Fruit fly (Drosophila melanogaster) whole organism, wandering third instar larva: ENCODE data around the gene Akh.

Source experiments
- Abd-B ChIP-seq: fragments of >200 bp; optimal IDR thresholded peaks from 2 replicates; lab custom pipeline; 2017; ENCODE audit warnings: missing biosample characterization, missing genetic modification characterization
- CG9705 ChIP-seq: fragments of 200-800 bp; sonication (Bioruptor generic); optimal IDR thresholded peaks from 2 replicates; lab custom pipeline; 2018; ENCODE audit warnings: missing biosample characterization, mild to moderate bottlenecking, missing genetic modification characterization
- OdsH ChIP-seq: fragments of 200-800 bp; sonication (Bioruptor generic); optimal IDR thresholded peaks from 2 replicates; lab custom pipeline; 2016; ENCODE audit warnings: missing biosample characterization, mild to moderate bottlenecking, missing genetic modification characterization
- Sp1 ChIP-seq: fragments of 200-800 bp; sonication (Bioruptor generic); optimal IDR thresholded peaks from 3 replicates; lab custom pipeline; 2019; ENCODE audit warnings: missing biosample characterization, mild to moderate bottlenecking, missing genetic modification characterization, moderate library complexity
- brk ChIP-seq: fragments of 200-800 bp; sonication (Bioruptor generic); optimal IDR thresholded peaks from 2 replicates; lab custom pipeline; 2016; ENCODE audit warnings: missing biosample characterization, mild to moderate bottlenecking, missing genetic modification characterization
- fru ChIP-seq: fragments of 200-800 bp; sonication (Bioruptor generic); optimal IDR thresholded peaks from 3 replicates; lab custom pipeline; 2016; ENCODE audit warnings: missing biosample characterization, mild to moderate bottlenecking, missing genetic modification characterization
- lola ChIP-seq: fragments of >200 bp; optimal IDR thresholded peaks from 2 replicates; lab custom pipeline; 2017; ENCODE audit warnings: missing biosample characterization, missing genetic modification characterization
- pan ChIP-seq: fragments of >200 bp; optimal IDR thresholded peaks from 2 replicates; lab custom pipeline; 2017
- usp ChIP-seq: fragments of >200 bp; optimal IDR thresholded peaks from 2 replicates; lab custom pipeline; 2017; ENCODE audit warnings: missing biosample characterization, missing genetic modification characterization

DNA sequence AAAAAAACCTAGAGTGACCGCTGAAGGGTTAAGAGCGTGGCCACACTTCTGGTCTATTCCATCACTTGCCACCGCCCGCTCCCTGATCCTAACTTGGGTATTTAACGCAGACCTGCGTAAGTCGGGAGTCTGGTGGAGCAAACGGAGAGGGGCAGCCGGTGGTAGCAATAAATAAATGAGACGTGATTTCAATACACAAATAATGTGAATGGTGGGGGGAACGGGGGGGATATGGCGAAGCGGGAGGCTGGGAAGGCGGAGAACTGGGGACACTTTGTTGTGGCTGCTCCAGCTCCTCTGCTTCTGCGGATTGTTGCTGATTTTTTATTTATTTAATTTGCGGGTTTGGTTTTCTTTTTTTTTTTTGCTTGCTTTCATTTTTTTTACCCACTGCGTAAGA lies 16.6 kb downstream of the Akh start:
- TF ChIP-seq usp (GFP tag; lab: Kevin White, UChicago) (no peak), brk (no peak), Abd-B (GFP tag; lab: Kevin White, UChicago) (no peak), CG9705 (GFP tag; lab: Kevin White, UChicago) (no peak), Sp1 (GFP tag; lab: Kevin White, UChicago) (no peak), lola (GFP tag; lab: Kevin White, UChicago) (no peak), fru (GFP tag; lab: Kevin White, UChicago) (no peak), OdsH (GFP tag; lab: Kevin White, UChicago) (no peak), pan (lab: Kevin White, UChicago) (no peak)
